Worm (Caenorhabditis elegans): ENCODE results near the gene top-2.

- TF ChIP-seq ceh-36 (tag; optimal IDR thresholded peaks at IDR 0.05) = no peak
- TF ChIP-seq ama-1 (optimal IDR thresholded peaks at IDR 0.05) = no peak
- TF ChIP-seq tbx-37 (GFP tag; conservative IDR thresholded peaks at IDR 0.05) = no peak
- TF ChIP-seq ets-7 (tag; optimal IDR thresholded peaks at IDR 0.05) = no peak
- TF ChIP-seq tbx-11 (GFP tag; IDR thresholded peaks at IDR 0.05) = no peak
- no peak for TF ChIP-seq ceh-13 (GFP tag; optimal IDR thresholded peaks at IDR 0.05)
- TF ChIP-seq flt-1 (GFP tag; IDR thresholded peaks at IDR 0.05) = no peak
- no peak for TF ChIP-seq pes-1 (GFP tag; IDR thresholded peaks at IDR 0.05)
- TF ChIP-seq hmg-4 (GFP tag; optimal IDR thresholded peaks at IDR 0.05) = no peak
Measured at ce11 chrII:11883648-11884047, 8.7 kb downstream of the top-2 start, which contains the start of gene ZK930.6.
